Fruit fly (Drosophila melanogaster): ENCODE measurements around the gene frj.

DNA sequence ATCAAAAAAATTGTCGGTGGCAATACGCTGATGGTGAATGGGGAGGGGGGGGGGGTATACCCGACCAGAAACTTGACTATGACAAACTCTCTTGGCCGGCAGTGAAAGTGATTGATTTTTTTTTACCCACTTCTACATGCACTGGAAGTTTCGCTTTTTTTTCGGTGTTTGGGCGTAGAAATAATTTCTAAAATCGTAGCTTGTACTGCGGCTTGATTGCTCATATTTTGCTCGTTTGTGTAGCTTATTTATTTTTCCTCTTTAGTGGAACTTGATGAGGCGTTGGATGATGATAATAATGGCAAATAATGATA is 47.8 kb downstream of the frj start:
- TF ChIP-seq CTCF (optimal IDR thresholded peaks at IDR 0.05) (no peak), CG8478 (optimal IDR thresholded peaks at IDR 0.05) (no peak)
